Worm (Caenorhabditis elegans): Measurements from ENCODE around the gene arrd-8.

Gene arrd-8

DNA sequence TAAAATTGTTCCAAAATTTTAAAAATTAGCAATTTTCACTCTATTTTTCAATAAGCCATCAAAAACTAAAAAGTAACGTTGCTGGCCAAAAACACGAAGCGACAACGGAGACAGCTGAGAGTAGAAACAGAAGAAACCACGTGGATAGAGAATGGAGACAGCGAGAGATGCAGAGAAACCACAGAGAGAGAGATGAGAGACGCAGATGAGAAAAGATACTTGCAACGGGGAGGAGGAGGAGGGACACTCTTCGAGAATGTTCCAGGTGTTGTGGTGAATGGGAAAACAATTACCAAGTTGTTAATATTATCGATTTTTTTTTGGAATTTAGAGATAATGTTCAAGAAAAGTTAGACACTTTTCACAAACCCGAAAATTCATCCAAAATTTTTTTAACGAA, 37.5 kb downstream of the arrd-8 start (continued):
- TF ChIP-seq zag-1 (tag; optimal IDR thresholded peaks at IDR 0.05) (no peak), dpl-1 (GFP tag; optimal IDR thresholded peaks at IDR 0.05) (peak; percentile 79 to 81 (median 80)), fkh-8 (tag; optimal IDR thresholded peaks at IDR 0.05) (peak; percentile 98), ceh-88 (GFP tag; IDR thresholded peaks at IDR 0.05) (peak; percentile 46; the same call in 1 of the 2 replicates), C16A3.4 (tag; optimal IDR thresholded peaks at IDR 0.05) (peak; percentile 79), pax-3 (tag; optimal IDR thresholded peaks at IDR 0.05) (peak; percentile 68), aly-2 (tag; optimal IDR thresholded peaks at IDR 0.05) (peak; percentile 74), nhr-90 (tag; optimal IDR thresholded peaks at IDR 0.05; ENCODE audit: poor library complexity) (peak; percentile 93), egl-27 (tag; optimal IDR thresholded peaks at IDR 0.05) (peak in 1 of 2 experiments; percentile 30), elt-3 (tag; optimal IDR thresholded peaks at IDR 0.05) (peak in 3 of 6 experiments; percentile 22 to 94 (median 70)), ztf-11 (tag; optimal IDR thresholded peaks at IDR 0.05) (peak in 1 of 2 experiments; percentile 59), fkh-4 (tag; optimal IDR thresholded peaks at IDR 0.05; ENCODE audit: borderline replicate concordance) (peak; percentile 26), lir-3 (tag; optimal IDR thresholded peaks at IDR 0.05; ENCODE audit: poor library complexity) (no peak), tlp-1 (tag; optimal IDR thresholded peaks at IDR 0.05) (no peak), lin-14 (GFP tag; optimal IDR thresholded peaks at IDR 0.05) (peak; percentile 98), hpl-2 (GFP tag; optimal IDR thresholded peaks at IDR 0.05) (peak; percentile 67), blmp-1 (tag; optimal IDR thresholded peaks at IDR 0.05) (peak; percentile 83), efl-3 (GFP tag; optimal IDR thresholded peaks at IDR 0.05) (peak; percentile 11), nhr-77 (tag; optimal IDR thresholded peaks at IDR 0.05) (peak; percentile 82), isw-1 (GFP tag; IDR thresholded peaks at IDR 0.05) (peak; percentile 81), pqm-1 (tag; optimal IDR thresholded peaks at IDR 0.05) (no peak), C04F5.9 (tag; optimal IDR thresholded peaks at IDR 0.05) (peak; percentile 66), sox-4 (tag; optimal IDR thresholded peaks at IDR 0.05) (peak; percentile 71), ceh-63 (GFP tag; optimal IDR thresholded peaks at IDR 0.05) (no peak), jun-1 (tag; optimal IDR thresholded peaks at IDR 0.05) (peak; percentile 92), ztf-4 (tag; optimal IDR thresholded peaks at IDR 0.05) (peak; percentile 94), nhr-11 (tag; optimal IDR thresholded peaks at IDR 0.05) (peak; percentile 83), lin-39 (tag; optimal IDR thresholded peaks at IDR 0.05) (peak; percentile 75), fkh-10 (GFP tag; optimal IDR thresholded peaks at IDR 0.05) (peak; percentile 22), C34B4.2 (tag; optimal IDR thresholded peaks at IDR 0.05) (no peak), nhr-71 (tag; optimal IDR thresholded peaks at IDR 0.05) (peak; percentile 98), lin-13 (GFP tag; optimal IDR thresholded peaks at IDR 0.05) (peak; percentile 94), elt-2 (tag; optimal IDR thresholded peaks at IDR 0.05) (peak; percentile 36), unc-86 (tag; optimal IDR thresholded peaks at IDR 0.05) (peak; percentile 88), nhr-20 (tag; optimal IDR thresholded peaks at IDR 0.05) (peak; percentile 98), skn-1 (tag; optimal IDR thresholded peaks at IDR 0.05) (peak; percentile 94), xbp-1 (tag; optimal IDR thresholded peaks at IDR 0.05) (peak; percentile 87), lsy-2 (tag; optimal IDR thresholded peaks at IDR 0.05) (peak; percentile 89 to 91), ceh-82 (tag; optimal IDR thresholded peaks at IDR 0.05) (peak; percentile 54 to 89 (median 83)), swsn-7 (tag; optimal IDR thresholded peaks at IDR 0.05) (peak; percentile 97), ama-1 (optimal IDR thresholded peaks at IDR 0.05) (peak; percentile 79), nhr-19 (GFP tag; conservative IDR thresholded peaks at IDR 0.05) (peak; percentile 92), nhr-85 (tag) (peak; percentile 98), ces-1 (GFP tag; optimal IDR thresholded peaks at IDR 0.05) (no peak), nhr-12 (tag; optimal IDR thresholded peaks at IDR 0.05) (no peak)

Measured in whole organism, L1 larva.